Worm (Caenorhabditis elegans) whole organism, late embryonic: ENCODE measurements around the gene col-9.
A peak's percentile ranks its signal among the peaks of the same experiment; 100 is the strongest.

Source experiments
- ama-1 ChIP-seq: fragments of 150-350 bp; optimal IDR thresholded peaks from 2 replicates; lab custom pipeline; 2014
- ceh-18 ChIP-seq: sonication (generic microtip); optimal IDR thresholded peaks from 2 replicates; lab custom pipeline; 2016; ENCODE audit warnings: missing genetic modification characterization, missing compliant biosample characterization
- ceh-19 ChIP-seq: fragments of 200-800 bp; sonication (Bioruptor generic); optimal IDR thresholded peaks from 2 replicates; lab custom pipeline; 2018; ENCODE audit warnings: mild to moderate bottlenecking, missing genetic modification characterization, missing compliant biosample characterization
- ceh-24 ChIP-seq: sonication (generic microtip); optimal IDR thresholded peaks from 2 replicates; lab custom pipeline; 2016; ENCODE audit warnings: mild to moderate bottlenecking, missing genetic modification characterization, missing compliant biosample characterization
- ceh-30 ChIP-seq: fragments of 150-350 bp; optimal IDR thresholded peaks from 2 replicates; lab custom pipeline; 2014; ENCODE audit warnings: missing biosample characterization, missing genetic modification characterization
- ceh-34 ChIP-seq: sonication (generic microtip); optimal IDR thresholded peaks from 2 replicates; lab custom pipeline; 2016; ENCODE audit warnings: mild to moderate bottlenecking, missing genetic modification characterization, missing compliant biosample characterization
- ceh-48 ChIP-seq: sonication (generic microtip); optimal IDR thresholded peaks from 2 replicates; lab custom pipeline; 2016; ENCODE audit warnings: missing genetic modification characterization, inconsistent platforms, missing compliant biosample characterization
- ceh-9 ChIP-seq: sonication (generic microtip); optimal IDR thresholded peaks from 2 replicates; lab custom pipeline; 2016; ENCODE audit warnings: mild to moderate bottlenecking, missing genetic modification characterization, inconsistent platforms, missing compliant biosample characterization
- dmd-4 ChIP-seq: sonication (generic microtip); optimal IDR thresholded peaks from 2 replicates; lab custom pipeline; 2016; ENCODE audit warnings: borderline replicate concordance, missing genetic modification characterization, missing compliant biosample characterization
- dve-1 ChIP-seq: sonication (generic microtip); optimal IDR thresholded peaks from 2 replicates; lab custom pipeline; 2017; ENCODE audit warnings: antibody characterized with exemption, mild to moderate bottlenecking, missing genetic modification characterization, missing compliant biosample characterization
- elt-2 ChIP-seq: sonication (generic microtip); optimal IDR thresholded peaks from 2 replicates; lab custom pipeline; 2016; ENCODE audit warnings: missing genetic modification reagents, missing genetic modification characterization, missing compliant biosample characterization
- eyg-1 ChIP-seq: sonication (generic microtip); optimal IDR thresholded peaks from 2 replicates; lab custom pipeline; 2016; ENCODE audit warnings: missing genotype, missing genetic modification characterization, missing compliant biosample characterization
- fax-1 ChIP-seq: sonication (generic microtip); optimal IDR thresholded peaks from 2 replicates; lab custom pipeline; 2016; ENCODE audit warnings: missing genotype, missing genetic modification characterization, missing compliant biosample characterization
- fkh-10 ChIP-seq: fragments of 150-350 bp; optimal IDR thresholded peaks from 2 replicates; lab custom pipeline; 2014; ENCODE audit warnings: missing biosample characterization, missing genetic modification reagents, missing genetic modification characterization
- fkh-6 ChIP-seq: sonication (generic microtip); optimal IDR thresholded peaks from 2 replicates; lab custom pipeline; 2016; ENCODE audit warnings: missing genetic modification characterization, missing compliant biosample characterization
- gmeb-2 ChIP-seq: sonication (generic microtip); optimal IDR thresholded peaks from 2 replicates; lab custom pipeline; 2016; ENCODE audit warnings: missing genetic modification characterization, inconsistent platforms, missing compliant biosample characterization
- hlh-13 ChIP-seq: fragments of 200-800 bp; sonication (Bioruptor generic); optimal IDR thresholded peaks from 2 replicates; lab custom pipeline; 2018; ENCODE audit warnings: mild to moderate bottlenecking, missing genetic modification characterization, missing compliant biosample characterization
- hlh-15 ChIP-seq: sonication (generic microtip); optimal IDR thresholded peaks from 2 replicates; lab custom pipeline; 2016; ENCODE audit warnings: missing genetic modification characterization, missing compliant biosample characterization
- hlh-6 ChIP-seq: sonication (generic microtip); optimal IDR thresholded peaks from 2 replicates; lab custom pipeline; 2016; ENCODE audit warnings: missing genotype, missing genetic modification characterization, missing compliant biosample characterization
- lim-6 ChIP-seq: sonication (generic microtip); optimal IDR thresholded peaks from 2 replicates; lab custom pipeline; 2016; ENCODE audit warnings: missing genetic modification characterization, missing compliant biosample characterization
- nhr-11 ChIP-seq: fragments of 150-350 bp; optimal IDR thresholded peaks from 2 replicates; lab custom pipeline; 2014; ENCODE audit warnings: missing biosample characterization, missing genetic modification characterization
- pag-3 ChIP-seq: sonication (generic microtip); optimal IDR thresholded peaks from 2 replicates; lab custom pipeline; 2016; ENCODE audit warnings: missing compliant biosample characterization, missing genetic modification characterization, borderline replicate concordance
- pha-2 ChIP-seq: sonication (generic microtip); optimal IDR thresholded peaks from 2 replicates; lab custom pipeline; 2017; ENCODE audit warnings: mild to moderate bottlenecking, missing genetic modification characterization, missing compliant biosample characterization
- pha-4 ChIP-seq: fragments of 150-350 bp; optimal IDR thresholded peaks from 2 replicates; lab custom pipeline; 2018; ENCODE audit warnings: missing biosample characterization, missing genetic modification reagents, missing genetic modification characterization
- pqm-1 ChIP-seq: sonication (generic microtip); optimal IDR thresholded peaks from 2 replicates; lab custom pipeline; 2016; ENCODE audit warnings: missing genetic modification characterization, missing compliant biosample characterization
- ref-2 ChIP-seq: sonication (generic microtip); optimal IDR thresholded peaks from 2 replicates; lab custom pipeline; 2016; ENCODE audit warnings: missing genetic modification characterization, missing compliant biosample characterization
- rnt-1 ChIP-seq: sonication (generic microtip); optimal IDR thresholded peaks from 2 replicates; lab custom pipeline; 2016; ENCODE audit warnings: missing genetic modification characterization, missing compliant biosample characterization
- sdc-2 ChIP-seq: sonication (generic microtip); optimal IDR thresholded peaks from 2 replicates; lab custom pipeline; 2016; ENCODE audit warnings: missing genotype, missing genetic modification characterization, missing compliant biosample characterization
- syd-9 ChIP-seq: sonication (generic microtip); optimal IDR thresholded peaks from 2 replicates; lab custom pipeline; 2016; ENCODE audit warnings: mild to moderate bottlenecking, missing genetic modification characterization, moderate library complexity, missing compliant biosample characterization
- unc-3 ChIP-seq, 2 experiments: fragments of 200-800 bp in 1 of 2; sonication (Bioruptor generic) in 1 of 2; sonication (generic microtip) in 1 of 2; conservative IDR thresholded peaks in 1 of 2; optimal IDR thresholded peaks in 1 of 2; 2 replicates each; pipeline versions ENCODE4 v1.3.6 to Lab custom; 2016 to 2022; ENCODE audit warnings: missing compliant biosample characterization in 2 of 2, missing genetic modification characterization in 2 of 2, missing genetic modification reagents in 1 of 2
- unc-55 ChIP-seq: sonication (generic microtip); optimal IDR thresholded peaks from 2 replicates; lab custom pipeline; 2017; ENCODE audit warnings: missing biosample characterization, missing genetic modification reagents, missing genetic modification characterization
- unc-86 ChIP-seq: sonication (generic microtip); optimal IDR thresholded peaks from 2 replicates; lab custom pipeline; 2016; ENCODE audit warnings: missing genetic modification characterization, missing compliant biosample characterization
- ztf-16 ChIP-seq: sonication (generic microtip); optimal IDR thresholded peaks from 2 replicates; lab custom pipeline; 2017; ENCODE audit warnings: missing genetic modification characterization, missing compliant biosample characterization

Gene col-9

ce11 chrX:13544544-13545021 lies 45.3 kb upstream of the col-9 start:
- TF ChIP-seq ceh-19 (GFP tag; lab: Kevin White, UChicago): no peak
- TF ChIP-seq nhr-11 (tag; lab: Kevin White, UChicago): no peak
- TF ChIP-seq syd-9 (tag; lab: Kevin White, UChicago): no peak
- TF ChIP-seq ref-2 (tag; lab: Kevin White, UChicago): no peak
- TF ChIP-seq pag-3 (tag; lab: Kevin White, UChicago): no peak
- no peak for TF ChIP-seq eyg-1 (tag; lab: Kevin White, UChicago)
- no peak for TF ChIP-seq hlh-13
- no peak for TF ChIP-seq pqm-1 (tag; lab: Kevin White, UChicago)
- TF ChIP-seq ceh-24 (tag; lab: Kevin White, UChicago): no peak
- TF ChIP-seq ztf-16 (tag; lab: Kevin White, UChicago): no peak
- TF ChIP-seq lim-6 (tag; lab: Kevin White, UChicago): no peak
- TF ChIP-seq ceh-30 (tag; lab: Kevin White, UChicago): no peak
- no peak for TF ChIP-seq rnt-1 (tag; lab: Kevin White, UChicago)

ce11 chrX:13550890-13551289 lies 38.9 kb upstream of the col-9 start, which contains the start of gene odr-1:
TSS of gene odr-1 (minus strand) at chrX:13550990.
- TF ChIP-seq ztf-16 (tag; lab: Kevin White, UChicago): no peak
- no peak for TF ChIP-seq hlh-6 (tag; lab: Kevin White, UChicago)
- TF ChIP-seq ama-1 (lab: Kevin White, UChicago): no peak
- TF ChIP-seq dve-1: no peak
- TF ChIP-seq nhr-11 (tag; lab: Kevin White, UChicago): no peak
- TF ChIP-seq fax-1 (tag; lab: Kevin White, UChicago): no peak
- TF ChIP-seq ceh-48 (tag; lab: Kevin White, UChicago): no peak
- no peak for TF ChIP-seq gmeb-2 (tag; lab: Kevin White, UChicago)
- no peak for TF ChIP-seq ceh-9 (tag; lab: Kevin White, UChicago)
- TF ChIP-seq sdc-2 (tag; lab: Kevin White, UChicago): no peak
- TF ChIP-seq pha-4 (tag; lab: Kevin White, UChicago): no peak
- no peak for TF ChIP-seq pha-2 (tag; lab: Kevin White, UChicago)

ce11 chrX:13555098-13555497 lies 34.7 kb upstream of the col-9 start:
- TF ChIP-seq ceh-18 (tag; lab: Kevin White, UChicago) (peak; percentile 32), fkh-10 (GFP tag; lab: Kevin White, UChicago) (no peak), unc-55 (GFP tag; lab: Kevin White, UChicago) (peak; percentile 53)

ce11 chrX:13556066-13556465 lies 33.8 kb upstream of the col-9 start, which contains the start of gene glb-20:
TSS of gene glb-20 (minus strand) at chrX:13556166.
- TF ChIP-seq hlh-6 (tag; lab: Kevin White, UChicago): no peak
- no peak for TF ChIP-seq unc-3 (GFP tag; conservative IDR thresholded peaks at IDR 0.05; lab: Robert Waterston, UW)
- no peak for TF ChIP-seq unc-3 (tag; optimal IDR thresholded peaks at IDR 0.05; lab: Kevin White, UChicago)
- no peak for TF ChIP-seq eyg-1 (tag; lab: Kevin White, UChicago)
- TF ChIP-seq dmd-4 (tag; lab: Kevin White, UChicago): no peak
- TF ChIP-seq elt-2 (tag; lab: Kevin White, UChicago): no peak
- TF ChIP-seq hlh-15 (tag; lab: Kevin White, UChicago): no peak
- TF ChIP-seq, all 69 proteins: peak for 0

ce11 chrX:13558667-13559066 lies 31.2 kb upstream of the col-9 start:
- TF ChIP-seq fkh-10 (GFP tag; lab: Kevin White, UChicago) (no peak), ceh-34 (peak; percentile 41), pag-3 (tag; lab: Kevin White, UChicago) (no peak), unc-86 (no peak), ceh-18 (tag; lab: Kevin White, UChicago) (peak; percentile 1), fkh-6 (no peak)
